Fruit fly (Drosophila melanogaster): ENCODE measurements around the gene CG15522.
"Not testable (repeated sequence)": the region's sequence is repeated elsewhere in the genome, so short reads cannot be mapped to it uniquely, and the experiment has no call there.

DNA sequence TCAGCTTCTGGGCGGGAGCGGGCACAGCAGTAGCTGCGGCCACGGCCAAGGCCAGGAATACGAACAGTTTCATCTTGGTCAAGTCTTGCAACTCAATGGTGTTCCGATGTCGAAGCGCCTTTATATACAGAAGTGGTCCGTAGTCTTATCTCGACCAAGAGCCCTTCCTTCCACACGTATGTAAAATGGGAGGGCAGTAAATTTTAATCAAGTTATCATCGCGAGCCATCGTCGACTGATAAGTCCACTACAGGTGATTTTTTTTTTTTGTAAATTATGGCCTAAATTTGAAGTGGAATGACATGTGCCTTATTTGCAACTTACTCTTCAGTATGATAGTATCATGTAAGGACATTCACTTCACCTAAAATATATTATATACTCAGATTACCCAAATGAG is 2.5 kb upstream of the CG15522 start, which contains the start of gene Jon99Cii:
- TF ChIP-seq Ets98B (GFP tag; IDR thresholded peaks at IDR 0.05); CG32121 (GFP tag; IDR thresholded peaks at IDR 0.05); CG15710 (tag; optimal IDR thresholded peaks at IDR 0.05); CG4496 (GFP tag; IDR thresholded peaks at IDR 0.05); CG12605 (GFP tag; IDR thresholded peaks at IDR 0.05); EcR (GFP tag; optimal IDR thresholded peaks at IDR 0.05); D1 (tag; optimal IDR thresholded peaks at IDR 0.05); CG8301 (tag; optimal IDR thresholded peaks at IDR 0.05); rn (GFP tag; IDR thresholded peaks at IDR 0.05): not testable (repeated sequence)

Data from whole organism, pupa.